Fruit fly (Drosophila melanogaster) whole organism, wandering third instar larva: Measurements from ENCODE around the gene ps.

Experiments
- Abd-B ChIP-seq: fragments of >200 bp; optimal IDR thresholded peaks from 2 replicates; lab custom pipeline; 2017; ENCODE audit warnings: missing biosample characterization, missing genetic modification characterization
- CG32264 ChIP-seq: fragments of 200-800 bp; sonication (Bioruptor generic); optimal IDR thresholded peaks from 2 replicates; lab custom pipeline; 2016; ENCODE audit warnings: missing biosample characterization, missing genetic modification characterization
- CG9705 ChIP-seq: fragments of 200-800 bp; sonication (Bioruptor generic); optimal IDR thresholded peaks from 2 replicates; lab custom pipeline; 2018; ENCODE audit warnings: missing biosample characterization, mild to moderate bottlenecking, missing genetic modification characterization
- CrebA ChIP-seq: fragments of 200-800 bp; sonication (Bioruptor generic); optimal IDR thresholded peaks from 2 replicates; lab custom pipeline; 2016; ENCODE audit warnings: missing biosample characterization, mild to moderate bottlenecking, missing genetic modification characterization, borderline replicate concordance
- Dfd ChIP-seq: fragments of >200 bp; optimal IDR thresholded peaks from 2 replicates; lab custom pipeline; 2017; ENCODE audit warnings: missing biosample characterization, missing genetic modification characterization
- Dif ChIP-seq: fragments of 200-275, 200-300 bp; sonication (Bioruptor generic); optimal IDR thresholded peaks from 2 replicates; lab custom pipeline; 2018; ENCODE audit warnings: missing biosample characterization, missing genetic modification characterization; ENCODE audit not compliant: partially characterized antibody
- GATAd ChIP-seq: sonication (Bioruptor generic); optimal IDR thresholded peaks from 2 replicates; lab custom pipeline; 2016; ENCODE audit warnings: missing biosample characterization, missing genetic modification characterization
- HLH106 ChIP-seq: fragments of 200-800 bp; optimal IDR thresholded peaks from 3 replicates; lab custom pipeline; 2019; ENCODE audit warnings: missing biosample characterization, mild to moderate bottlenecking, missing genetic modification characterization, moderate library complexity
- Hnf4 ChIP-seq: fragments of 200-800 bp; sonication (Bioruptor generic); optimal IDR thresholded peaks from 2 replicates; lab custom pipeline; 2016; ENCODE audit warnings: missing biosample characterization, mild to moderate bottlenecking, missing genetic modification characterization
- Hr78 ChIP-seq: fragments of >200 bp; optimal IDR thresholded peaks from 2 replicates; lab custom pipeline; 2017; ENCODE audit warnings: missing biosample characterization, missing genetic modification characterization
- Hr83 ChIP-seq: fragments of 200-300 bp; sonication (Bioruptor generic); optimal IDR thresholded peaks from 2 replicates; lab custom pipeline; 2016; ENCODE audit warnings: missing biosample characterization, mild to moderate bottlenecking, missing genetic modification characterization, moderate library complexity; ENCODE audit not compliant: poor library complexity, severe bottlenecking
- Jra ChIP-seq: sonication (Bioruptor generic); optimal IDR thresholded peaks from 2 replicates; lab custom pipeline; 2016; ENCODE audit warnings: missing biosample characterization, missing genetic modification characterization
- Mio ChIP-seq: sonication (Bioruptor generic); optimal IDR thresholded peaks from 2 replicates; lab custom pipeline; 2016; ENCODE audit warnings: missing biosample characterization, missing genetic modification characterization
- Myc ChIP-seq: fragments of >200 bp; optimal IDR thresholded peaks from 2 replicates; lab custom pipeline; 2017
- N ChIP-seq: fragments of >200 bp; optimal IDR thresholded peaks from 2 replicates; lab custom pipeline; 2018; ENCODE audit warnings: missing biosample characterization, missing external identifiers, missing genetic modification characterization
- OdsH ChIP-seq: fragments of 200-800 bp; sonication (Bioruptor generic); optimal IDR thresholded peaks from 2 replicates; lab custom pipeline; 2016; ENCODE audit warnings: missing biosample characterization, mild to moderate bottlenecking, missing genetic modification characterization
- Rel ChIP-seq, 2 experiments: fragments of 200-800 bp; sonication (Bioruptor generic) in 1 of 2; optimal IDR thresholded peaks; 2 replicates in 1 of 2; 3 replicates in 1 of 2; lab custom pipeline; 2016 to 2019; ENCODE audit warnings: mild to moderate bottlenecking in 2 of 2, missing biosample characterization in 2 of 2, missing genetic modification characterization in 2 of 2, moderate library complexity in 1 of 2
- Sp1 ChIP-seq: fragments of 200-800 bp; sonication (Bioruptor generic); optimal IDR thresholded peaks from 3 replicates; lab custom pipeline; 2019; ENCODE audit warnings: missing biosample characterization, mild to moderate bottlenecking, missing genetic modification characterization, moderate library complexity
- Vsx2 ChIP-seq: fragments of 200-300, 225-300 bp; sonication (Bioruptor generic); optimal IDR thresholded peaks from 2 replicates; lab custom pipeline; 2018; ENCODE audit warnings: missing biosample characterization, missing genetic modification characterization; ENCODE audit not compliant: partially characterized antibody
- br ChIP-seq: fragments of 200-800 bp; sonication (Bioruptor generic); optimal IDR thresholded peaks from 2 replicates; lab custom pipeline; 2016; ENCODE audit warnings: missing biosample characterization, missing genetic modification characterization
- brk ChIP-seq: fragments of 200-800 bp; sonication (Bioruptor generic); optimal IDR thresholded peaks from 2 replicates; lab custom pipeline; 2016; ENCODE audit warnings: missing biosample characterization, mild to moderate bottlenecking, missing genetic modification characterization
- dl ChIP-seq, 2 experiments: fragments of 175-275, 200-275 bp in 1 of 2; fragments of 200-275 bp in 1 of 2; sonication (Bioruptor generic); optimal IDR thresholded peaks; lab custom pipeline; 2018; ENCODE audit warnings: mild to moderate bottlenecking in 2 of 2, missing biosample characterization in 2 of 2, missing genetic modification characterization in 2 of 2, moderate library complexity in 2 of 2; ENCODE audit not compliant: partially characterized antibody in 2 of 2, insufficient read depth in 1 of 2
- dmrt93B ChIP-seq: fragments of 200-800 bp; sonication (Bioruptor generic); optimal IDR thresholded peaks from 2 replicates; lab custom pipeline; 2018; ENCODE audit warnings: missing biosample characterization, mild to moderate bottlenecking, missing genetic modification characterization
- dsf ChIP-seq: sonication (Bioruptor generic); optimal IDR thresholded peaks from 2 replicates; lab custom pipeline; 2016; ENCODE audit warnings: missing biosample characterization, missing genetic modification characterization, borderline replicate concordance
- ey ChIP-seq: fragments of 200-800 bp; sonication (Bioruptor generic); optimal IDR thresholded peaks from 2 replicates; lab custom pipeline; 2016; ENCODE audit warnings: missing biosample characterization, missing genetic modification characterization
- foxo ChIP-seq, 2 experiments: fragments of 200-800 bp; sonication (Bioruptor generic); optimal IDR thresholded peaks; 2 replicates in 1 of 2; 3 replicates in 1 of 2; lab custom pipeline; 2016 to 2017; ENCODE audit warnings: missing biosample characterization in 2 of 2, missing genetic modification characterization in 2 of 2
- fru ChIP-seq: fragments of 200-800 bp; sonication (Bioruptor generic); optimal IDR thresholded peaks from 3 replicates; lab custom pipeline; 2016; ENCODE audit warnings: missing biosample characterization, mild to moderate bottlenecking, missing genetic modification characterization
- h ChIP-seq: fragments of 200-800 bp; sonication (Bioruptor generic); optimal IDR thresholded peaks from 3 replicates; lab custom pipeline; 2016; ENCODE audit warnings: missing biosample characterization, mild to moderate bottlenecking, missing genetic modification characterization
- jim ChIP-seq: fragments of 175-275, 200-325 bp; sonication (Bioruptor generic); optimal IDR thresholded peaks from 2 replicates; lab custom pipeline; 2016; ENCODE audit warnings: missing biosample characterization, mild to moderate bottlenecking, missing genetic modification characterization
- lola ChIP-seq: fragments of >200 bp; optimal IDR thresholded peaks from 2 replicates; lab custom pipeline; 2017; ENCODE audit warnings: missing biosample characterization, missing genetic modification characterization
- pan ChIP-seq: fragments of >200 bp; optimal IDR thresholded peaks from 2 replicates; lab custom pipeline; 2017
- psq ChIP-seq: fragments of 200-800 bp; sonication (Bioruptor generic); optimal IDR thresholded peaks from 3 replicates; lab custom pipeline; 2017; ENCODE audit warnings: missing biosample characterization, mild to moderate bottlenecking, missing genetic modification characterization, moderate library complexity
- rgr ChIP-seq: fragments of 200-800 bp; sonication (Bioruptor generic); optimal IDR thresholded peaks from 3 replicates; lab custom pipeline; 2016; ENCODE audit warnings: missing biosample characterization, mild to moderate bottlenecking, missing genetic modification characterization
- sv ChIP-seq: fragments of 200-800 bp; sonication (Bioruptor generic); optimal IDR thresholded peaks from 3 replicates; lab custom pipeline; 2016; ENCODE audit warnings: missing biosample characterization, missing genetic modification characterization
- tai ChIP-seq: sonication (Bioruptor generic); optimal IDR thresholded peaks from 2 replicates; lab custom pipeline; 2016; ENCODE audit warnings: missing biosample characterization, missing genetic modification characterization
- usp ChIP-seq: fragments of >200 bp; optimal IDR thresholded peaks from 2 replicates; lab custom pipeline; 2017; ENCODE audit warnings: missing biosample characterization, missing genetic modification characterization
- woc ChIP-seq: sonication (Bioruptor generic); optimal IDR thresholded peaks from 2 replicates; lab custom pipeline; 2016; ENCODE audit warnings: missing biosample characterization, mild to moderate bottlenecking, missing genetic modification characterization

ps gene

DNA sequence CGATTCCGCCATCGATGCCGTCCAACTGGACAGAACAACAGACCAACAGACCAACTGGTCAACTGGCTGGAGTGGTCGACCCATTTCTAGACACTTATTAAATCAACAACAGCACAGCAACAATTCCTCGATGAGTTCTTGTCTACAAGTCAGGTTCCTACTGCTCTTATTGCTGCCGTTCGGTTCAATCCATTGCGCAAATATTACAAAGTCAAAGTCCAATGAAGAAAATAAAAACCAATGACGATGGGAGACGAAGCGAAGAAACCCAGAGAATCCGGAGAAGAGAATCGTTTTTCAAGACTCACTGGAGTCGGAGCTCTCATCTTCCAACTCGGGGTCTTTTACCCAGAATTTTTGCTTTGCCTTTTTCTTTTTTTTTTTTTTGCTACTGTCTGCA, 28.8 kb upstream of the ps start:
- TF ChIP-seq usp (GFP tag; lab: Kevin White, UChicago) (no peak), dmrt93B (GFP tag; lab: Kevin White, UChicago) (no peak), Jra (GFP tag; lab: Kevin White, UChicago) (no peak), brk (GFP tag; lab: Kevin White, UChicago) (no peak), CG9705 (GFP tag; lab: Kevin White, UChicago) (no peak), Myc (lab: Kevin White, UChicago) (no peak), br (GFP tag; lab: Kevin White, UChicago) (no peak), pan (lab: Kevin White, UChicago) (no peak), CrebA (GFP tag; lab: Kevin White, UChicago) (no peak), Vsx2 (GFP tag; lab: Kevin White, UChicago) (no peak), Hr78 (GFP tag; lab: Kevin White, UChicago) (no peak), N (GFP tag; lab: Kevin White, UChicago) (no peak), foxo (GFP tag; optimal IDR thresholded peaks at IDR 0.05; lab: Kevin White, UChicago) (no peak), Hnf4 (no peak), Hr83 (GFP tag; lab: Kevin White, UChicago) (no peak), Abd-B (no peak), Rel (GFP tag; optimal IDR thresholded peaks at IDR 0.05; lab: Kevin White, UChicago) (no peak), Rel (tag; optimal IDR thresholded peaks at IDR 0.05; lab: Kevin White, UChicago) (no peak)

- TF ChIP-seq Hr78 (GFP tag; lab: Kevin White, UChicago), result no peak
- TF ChIP-seq woc (GFP tag; lab: Kevin White, UChicago), result no peak
- no peak for TF ChIP-seq Myc (lab: Kevin White, UChicago)
- TF ChIP-seq foxo (GFP tag; optimal IDR thresholded peaks at IDR 0.05; lab: Kevin White, UChicago), result no peak
- no peak for TF ChIP-seq Dfd (GFP tag; lab: Kevin White, UChicago)
- TF ChIP-seq Vsx2 (GFP tag; lab: Kevin White, UChicago), result no peak
- no peak for TF ChIP-seq dl (GFP tag; optimal IDR thresholded peaks at IDR 0.05; lab: Kevin White, UChicago; ENCODE audit: insufficient read depth in 1 of 2, partially characterized antibody in 2 of 2)
- TF ChIP-seq CrebA (GFP tag; lab: Kevin White, UChicago), result no peak
- TF ChIP-seq Sp1 (GFP tag; lab: Kevin White, UChicago), result no peak
- no peak for TF ChIP-seq CG32264 (GFP tag; lab: Kevin White, UChicago)
Observed at dm6 chr3R:9390201-9390600, 27.5 kb upstream of the ps start.

DNA sequence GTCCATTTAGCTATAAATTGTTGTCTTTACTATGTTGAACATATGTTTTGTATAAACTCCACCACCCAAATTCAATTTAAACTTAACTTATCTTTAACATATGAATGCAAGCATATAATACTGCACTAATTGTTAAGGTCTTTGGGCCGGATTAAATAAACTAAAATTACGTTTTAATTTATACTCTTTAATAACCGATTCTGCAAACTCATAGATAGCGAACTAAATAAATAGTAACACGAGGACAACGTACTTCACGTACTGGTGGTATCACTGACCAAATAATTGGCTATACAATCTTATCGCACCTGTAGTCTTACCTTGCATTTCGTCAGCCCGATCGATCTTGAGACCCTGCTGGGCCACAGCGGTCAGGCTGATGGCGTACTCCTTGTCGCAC, 25.3 kb upstream of the ps start:
- no peak for TF ChIP-seq OdsH (GFP tag; lab: Kevin White, UChicago)
- no peak for TF ChIP-seq fru (GFP tag; lab: Kevin White, UChicago)
- no peak for TF ChIP-seq dsf (GFP tag; lab: Kevin White, UChicago)
- TF ChIP-seq CG32264 (GFP tag; lab: Kevin White, UChicago), result no peak
- no peak for TF ChIP-seq usp (GFP tag; lab: Kevin White, UChicago)
- no peak for TF ChIP-seq dmrt93B (GFP tag; lab: Kevin White, UChicago)
- no peak for TF ChIP-seq jim (GFP tag; lab: Kevin White, UChicago)
- TF ChIP-seq Hnf4, result no peak
- no peak for TF ChIP-seq Abd-B
- no peak for TF ChIP-seq pan (lab: Kevin White, UChicago)
- no peak for TF ChIP-seq Mio (GFP tag; lab: Kevin White, UChicago)
- TF ChIP-seq HLH106 (tag; lab: Kevin White, UChicago), result no peak
- TF ChIP-seq dl (GFP tag; optimal IDR thresholded peaks at IDR 0.05; lab: Kevin White, UChicago; ENCODE audit: insufficient read depth in 1 of 2, partially characterized antibody in 2 of 2), result no peak
- no peak for TF ChIP-seq ey (GFP tag; lab: Kevin White, UChicago)

dm6 chr3R:9393542-9394025, 24.2 kb upstream of the ps start:
- TF ChIP-seq foxo (GFP tag; optimal IDR thresholded peaks at IDR 0.05; lab: Kevin White, UChicago) (peak; percentile 34 to 94), dsf (GFP tag; lab: Kevin White, UChicago) (peak; percentile 62), woc (GFP tag; lab: Kevin White, UChicago) (peak; percentile 82), Sp1 (GFP tag; lab: Kevin White, UChicago) (peak; percentile 94), Hr83 (GFP tag; lab: Kevin White, UChicago) (peak; percentile 61), Abd-B (no peak), pan (lab: Kevin White, UChicago) (no peak), CrebA (GFP tag; lab: Kevin White, UChicago) (no peak), HLH106 (tag; lab: Kevin White, UChicago) (peak; percentile 94), Dif (GFP tag; lab: Kevin White, UChicago) (no peak), usp (GFP tag; lab: Kevin White, UChicago) (no peak), GATAd (GFP tag; lab: Kevin White, UChicago) (peak; percentile 54), dmrt93B (GFP tag; lab: Kevin White, UChicago) (peak; percentile 87), fru (GFP tag; lab: Kevin White, UChicago) (peak; percentile 94), Vsx2 (GFP tag; lab: Kevin White, UChicago) (no peak), Myc (lab: Kevin White, UChicago) (no peak), dl (GFP tag; optimal IDR thresholded peaks at IDR 0.05; lab: Kevin White, UChicago; ENCODE audit: insufficient read depth in 1 of 2, partially characterized antibody in 2 of 2) (no peak), psq (GFP tag; lab: Kevin White, UChicago) (peak; percentile 86), tai (GFP tag; lab: Kevin White, UChicago) (no peak), jim (GFP tag; lab: Kevin White, UChicago) (no peak), Hr78 (GFP tag; lab: Kevin White, UChicago) (no peak), lola (GFP tag; lab: Kevin White, UChicago) (no peak), rgr (GFP tag; lab: Kevin White, UChicago) (peak; percentile 94), Rel (GFP tag; optimal IDR thresholded peaks at IDR 0.05; lab: Kevin White, UChicago) (peak; percentile 76), Rel (tag; optimal IDR thresholded peaks at IDR 0.05; lab: Kevin White, UChicago) (no peak), h (peak; percentile 94), brk (GFP tag; lab: Kevin White, UChicago) (peak; percentile 86), N (GFP tag; lab: Kevin White, UChicago) (no peak), CG9705 (GFP tag; lab: Kevin White, UChicago) (peak; percentile 81), Mio (GFP tag; lab: Kevin White, UChicago) (no peak), sv (GFP tag; lab: Kevin White, UChicago) (no peak)
